Worm (Caenorhabditis elegans): ENCODE data around the gene chtb-3.

Gene chtb-3

DNA sequence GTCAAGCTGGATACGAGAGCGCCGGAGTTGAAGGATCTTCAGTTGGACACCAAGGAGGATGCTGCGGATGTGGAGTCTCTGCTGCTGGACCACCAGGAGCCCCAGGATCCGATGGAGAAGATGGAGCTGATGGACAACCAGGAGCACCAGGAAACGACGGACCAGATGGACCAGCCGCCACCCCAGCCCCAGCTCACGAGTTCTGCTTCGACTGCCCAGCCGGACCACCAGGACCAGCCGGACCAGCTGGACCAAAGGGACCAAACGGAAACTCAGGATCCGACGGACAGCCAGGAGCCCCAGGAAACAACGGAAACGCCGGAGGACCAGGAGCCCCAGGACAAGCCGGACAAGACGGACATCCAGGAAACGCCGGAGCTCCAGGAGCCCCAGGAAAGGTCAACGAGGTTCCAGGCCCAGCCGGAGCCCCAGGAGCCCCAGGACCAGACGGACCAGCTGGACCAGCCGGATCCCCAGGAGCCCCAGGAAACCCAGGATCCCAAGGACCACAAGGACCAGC is 39.1 kb downstream of the chtb-3 start:
- TF ChIP-seq set-16 (GFP tag; IDR thresholded peaks at IDR 0.05): peak; percentile 95

DNA sequence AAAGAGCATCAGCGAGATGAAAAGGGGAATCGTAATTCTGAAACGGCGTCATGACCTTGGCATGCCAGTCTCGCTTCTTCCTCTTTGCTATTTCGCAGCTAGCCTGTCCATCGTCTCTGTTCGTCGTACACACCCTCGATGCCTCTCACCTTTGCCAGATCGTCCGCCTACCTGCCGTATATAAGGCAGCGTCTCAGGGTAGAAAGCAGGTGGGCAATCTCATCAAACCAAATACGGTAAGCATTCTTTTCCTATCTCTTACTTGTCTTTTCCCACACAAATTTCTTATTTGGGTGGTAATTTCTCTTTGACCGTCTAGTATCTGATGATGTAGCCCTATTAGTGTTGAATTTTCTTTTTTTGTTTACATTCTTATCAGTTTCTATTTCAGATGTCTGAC is 39.8 kb downstream of the chtb-3 start, which contains the start of gene col-166:
TSS of gene col-166 (plus strand) at position 392 of the 400 bp plus-strand sequence.
- TF ChIP-seq Y5F2A.4 (GFP tag; optimal IDR thresholded peaks at IDR 0.05) (no peak), aly-2 (tag; optimal IDR thresholded peaks at IDR 0.05) (no peak), mep-1 (tag; optimal IDR thresholded peaks at IDR 0.05) (peak; percentile 32), hlh-11 (tag; optimal IDR thresholded peaks at IDR 0.05) (peak; percentile 41), lim-7 (GFP tag; IDR thresholded peaks at IDR 0.05) (0 out of 2 replicates have a peak, but pooled peaks have one; percentile 20), snpc-4 (tag; optimal IDR thresholded peaks at IDR 0.05) (no peak), F37D6.2 (tag; optimal IDR thresholded peaks at IDR 0.05) (no peak), ceh-28 (tag; optimal IDR thresholded peaks at IDR 0.05) (no peak), lsy-2 (tag; optimal IDR thresholded peaks at IDR 0.05) (no peak), T20F7.1 (GFP tag; optimal IDR thresholded peaks at IDR 0.05) (no peak), cey-2 (tag; optimal IDR thresholded peaks at IDR 0.05; ENCODE audit: borderline replicate concordance, insufficient read depth) (no peak), rbr-2 (tag; optimal IDR thresholded peaks at IDR 0.05) (peak; percentile 11), mdl-1 (tag; optimal IDR thresholded peaks at IDR 0.05) (peak in 1 of 2 experiments; percentile 6), mxl-3 (GFP tag; optimal IDR thresholded peaks at IDR 0.05) (peak; percentile 22), mxl-2 (GFP tag; conservative IDR thresholded peaks at IDR 0.05) (no peak), ama-1 (optimal IDR thresholded peaks at IDR 0.05) (peak; percentile 75)

DNA sequence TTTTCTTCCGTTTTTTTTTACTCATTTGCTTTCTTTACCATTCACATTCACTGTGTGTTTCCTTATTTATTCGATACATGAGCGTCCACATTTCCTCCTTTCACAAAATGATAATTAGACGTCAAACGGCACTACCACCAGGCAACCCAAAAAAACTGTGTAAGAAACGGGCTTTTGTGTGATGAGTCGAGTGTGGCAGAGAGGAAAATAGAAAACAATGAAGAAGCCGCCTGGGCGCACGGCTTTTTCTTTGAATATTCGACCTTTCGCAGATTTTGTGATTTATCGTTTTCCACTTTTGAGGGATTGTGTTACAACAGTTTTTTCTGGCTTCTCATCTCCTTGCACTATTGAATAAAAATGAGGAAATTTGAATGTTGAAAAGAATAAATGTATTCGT is 41.1 kb downstream of the chtb-3 start:
- TF ChIP-seq madf-9 (GFP tag; conservative IDR thresholded peaks at IDR 0.05): no peak
- peak; percentile 82 for TF ChIP-seq aha-1 (tag)
- TF ChIP-seq mdt-29 (GFP tag; IDR thresholded peaks at IDR 0.05): no peak
- no peak for TF ChIP-seq cey-2 (tag; optimal IDR thresholded peaks at IDR 0.05; ENCODE audit: borderline replicate concordance, insufficient read depth)

DNA sequence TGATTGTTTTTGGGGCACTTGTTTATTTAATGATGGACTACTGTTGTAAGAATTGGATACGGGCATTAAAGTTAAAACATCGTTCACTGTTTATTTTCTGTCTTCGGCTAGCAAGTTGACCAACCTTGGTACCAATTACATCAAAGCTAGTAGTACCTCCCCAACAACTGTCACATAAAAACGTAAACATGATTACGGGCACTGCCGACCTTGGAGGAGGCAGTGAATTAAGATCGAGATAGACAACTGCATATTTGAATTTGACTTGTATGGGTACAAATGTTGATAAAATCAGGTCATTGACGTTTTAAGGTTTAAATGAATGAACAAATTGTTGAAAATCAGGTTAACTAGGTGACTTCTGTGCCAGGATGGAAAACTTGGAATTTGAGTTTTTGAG is 42.2 kb downstream of the chtb-3 start:
- no peak for TF ChIP-seq aha-1 (tag)
- TF ChIP-seq nhr-77 (tag; optimal IDR thresholded peaks at IDR 0.05): no peak
- no peak for TF ChIP-seq fos-1 (tag; optimal IDR thresholded peaks at IDR 0.05)
- no peak for TF ChIP-seq D1046.2 (GFP tag; IDR thresholded peaks at IDR 0.05)
- TF ChIP-seq nhr-102 (tag; optimal IDR thresholded peaks at IDR 0.05): no peak
- TF ChIP-seq jun-1 (tag; optimal IDR thresholded peaks at IDR 0.05): no peak
- no peak for TF ChIP-seq hif-1 (tag; optimal IDR thresholded peaks at IDR 0.05)
- no peak for TF ChIP-seq lim-7 (GFP tag; IDR thresholded peaks at IDR 0.05)
- TF ChIP-seq madf-9 (GFP tag; conservative IDR thresholded peaks at IDR 0.05): no peak
- no peak for TF ChIP-seq dmd-6 (GFP tag; IDR thresholded peaks at IDR 0.05)
- TF ChIP-seq madf-5 (GFP tag; IDR thresholded peaks at IDR 0.05): no peak
- TF ChIP-seq unc-39 (tag; optimal IDR thresholded peaks at IDR 0.05): no peak
- no peak for TF ChIP-seq pha-4 (GFP tag; IDR thresholded peaks at IDR 0.05)
- no peak for TF ChIP-seq pha-4 (tag; optimal IDR thresholded peaks at IDR 0.05)

DNA sequence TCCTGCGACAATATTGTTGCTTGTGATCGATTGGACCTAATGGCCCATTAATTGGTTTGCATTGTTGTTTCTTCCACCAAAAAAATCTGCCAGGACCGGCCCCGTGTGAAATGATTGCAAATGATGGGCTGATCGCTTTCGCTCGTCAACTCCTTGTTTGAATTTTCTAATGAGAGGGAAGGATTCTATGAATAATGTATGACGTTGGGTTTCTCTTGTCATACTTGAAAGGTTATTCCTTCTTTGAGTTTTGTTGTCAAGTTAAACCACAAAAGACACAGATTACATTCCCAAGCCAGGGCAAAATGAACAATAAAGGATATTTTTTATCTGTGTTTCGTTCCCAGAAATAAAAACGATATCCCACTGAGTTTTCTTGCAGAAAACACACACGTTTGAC is 42.7 kb downstream of the chtb-3 start:
- TF ChIP-seq unc-39 (tag; optimal IDR thresholded peaks at IDR 0.05): no peak
- TF ChIP-seq mep-1 (tag; optimal IDR thresholded peaks at IDR 0.05): no peak
- no peak for TF ChIP-seq arid-1 (GFP tag; conservative IDR thresholded peaks at IDR 0.05)
- TF ChIP-seq ZK337.2 (GFP tag; IDR thresholded peaks at IDR 0.05): no peak
- peak; percentile 95 for TF ChIP-seq aha-1 (tag)
- TF ChIP-seq fkh-10 (GFP tag; optimal IDR thresholded peaks at IDR 0.05): no peak
- no peak for TF ChIP-seq vab-7 (GFP tag; IDR thresholded peaks at IDR 0.05)
